Worm (Caenorhabditis elegans): ENCODE measurements around the gene Y57G11B.5.

Gene Y57G11B.5

DNA sequence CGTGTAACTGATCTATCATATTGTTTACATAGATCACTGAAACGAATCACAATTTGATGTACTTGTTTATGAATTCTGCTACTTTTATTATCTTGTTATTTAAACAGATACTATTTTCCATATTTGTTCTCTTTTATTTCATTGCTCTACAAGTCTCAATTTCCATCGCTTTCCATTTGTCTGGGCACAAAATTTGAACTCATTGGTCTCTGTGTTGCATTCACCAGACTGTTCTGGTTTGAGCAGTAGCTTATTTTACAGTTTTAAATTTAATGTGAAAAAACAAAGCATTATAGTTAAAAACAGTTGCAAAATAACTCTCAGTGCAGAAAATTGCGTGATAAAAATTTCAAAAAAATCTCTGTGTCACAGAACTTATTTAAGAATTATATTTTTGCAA, 13.0 kb downstream of the Y57G11B.5 start:
- TF ChIP-seq ceh-30 (tag; optimal IDR thresholded peaks at IDR 0.05) (no peak), T23F11.4 (GFP tag; optimal IDR thresholded peaks at IDR 0.05) (no peak), mec-3 (tag; optimal IDR thresholded peaks at IDR 0.05; ENCODE audit: borderline replicate concordance) (no peak), gmeb-2 (tag; optimal IDR thresholded peaks at IDR 0.05) (no peak), hlh-30 (tag; optimal IDR thresholded peaks at IDR 0.05; ENCODE audit: insufficient read depth) (no peak), C08G9.2 (tag; optimal IDR thresholded peaks at IDR 0.05) (no peak), tbx-2 (tag; optimal IDR thresholded peaks at IDR 0.05) (no peak), sox-4 (tag; optimal IDR thresholded peaks at IDR 0.05) (no peak), pros-1 (tag; optimal IDR thresholded peaks at IDR 0.05) (no peak), hlh-15 (tag; optimal IDR thresholded peaks at IDR 0.05) (no peak), ceh-48 (tag; optimal IDR thresholded peaks at IDR 0.05) (no peak), ref-2 (tag; optimal IDR thresholded peaks at IDR 0.05) (no peak)

DNA sequence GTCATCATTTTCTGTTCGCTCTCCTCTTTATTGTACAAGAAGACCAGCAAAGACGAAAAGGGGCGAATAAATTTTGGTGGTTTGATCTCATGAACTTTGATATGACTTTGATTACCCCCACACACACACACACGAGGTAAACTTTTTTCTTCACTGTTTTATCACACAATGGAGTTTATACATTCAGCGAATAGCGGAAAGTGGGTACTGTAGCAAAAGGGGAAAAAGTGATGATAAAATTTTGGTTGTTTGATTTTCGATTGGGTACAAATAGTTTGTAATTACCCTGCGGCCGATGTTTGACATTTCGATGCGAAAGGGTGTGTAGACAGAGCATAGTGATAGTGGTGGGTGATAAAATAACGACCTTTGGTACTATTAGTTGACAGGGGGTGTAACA, 19.6 kb downstream of the Y57G11B.5 start:
- TF ChIP-seq zip-5 (tag; optimal IDR thresholded peaks at IDR 0.05) (no peak), nfya-1 (tag; optimal IDR thresholded peaks at IDR 0.05) (peak; percentile 41), ceh-30 (tag; optimal IDR thresholded peaks at IDR 0.05) (no peak), hlh-30 (tag; optimal IDR thresholded peaks at IDR 0.05; ENCODE audit: insufficient read depth) (no peak), ceh-34 (tag; optimal IDR thresholded peaks at IDR 0.05) (no peak), dve-1 (tag; optimal IDR thresholded peaks at IDR 0.05) (peak; percentile 48), sox-2 (GFP tag; IDR thresholded peaks at IDR 0.05) (no peak), ztf-16 (tag; optimal IDR thresholded peaks at IDR 0.05) (no peak), elt-2 (tag; optimal IDR thresholded peaks at IDR 0.05) (peak; percentile 95), ceh-31 (tag; optimal IDR thresholded peaks at IDR 0.05) (no peak), ama-1 (optimal IDR thresholded peaks at IDR 0.05) (no peak), pqm-1 (tag; optimal IDR thresholded peaks at IDR 0.05) (peak; percentile 94)

DNA sequence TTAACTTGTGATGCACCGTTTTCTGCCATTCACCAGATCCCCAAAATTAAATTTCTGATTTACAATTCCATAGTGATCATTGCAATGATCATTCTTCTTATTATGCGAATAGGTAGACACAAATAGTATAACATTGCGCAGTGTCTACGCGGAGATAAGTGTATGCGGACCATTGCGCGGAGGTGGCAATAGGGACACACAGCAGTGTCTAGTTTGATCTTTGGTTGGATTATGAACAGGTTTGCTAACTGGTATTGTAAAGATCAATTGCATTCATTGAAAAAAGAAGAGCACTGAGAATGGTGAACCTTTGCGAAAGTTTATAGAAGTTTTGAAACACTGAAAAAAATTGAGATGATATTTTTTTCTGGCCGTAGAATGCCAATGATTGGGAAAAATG, 24.7 kb downstream of the Y57G11B.5 start:
- TF ChIP-seq ztf-16 (tag; optimal IDR thresholded peaks at IDR 0.05) (no peak), fkh-10 (GFP tag; optimal IDR thresholded peaks at IDR 0.05) (no peak), syd-9 (tag; optimal IDR thresholded peaks at IDR 0.05) (no peak), rnt-1 (tag; optimal IDR thresholded peaks at IDR 0.05) (no peak), C38D4.7 (GFP tag; optimal IDR thresholded peaks at IDR 0.05) (no peak), fkh-6 (tag; optimal IDR thresholded peaks at IDR 0.05) (no peak), hlh-15 (tag; optimal IDR thresholded peaks at IDR 0.05) (no peak)

DNA sequence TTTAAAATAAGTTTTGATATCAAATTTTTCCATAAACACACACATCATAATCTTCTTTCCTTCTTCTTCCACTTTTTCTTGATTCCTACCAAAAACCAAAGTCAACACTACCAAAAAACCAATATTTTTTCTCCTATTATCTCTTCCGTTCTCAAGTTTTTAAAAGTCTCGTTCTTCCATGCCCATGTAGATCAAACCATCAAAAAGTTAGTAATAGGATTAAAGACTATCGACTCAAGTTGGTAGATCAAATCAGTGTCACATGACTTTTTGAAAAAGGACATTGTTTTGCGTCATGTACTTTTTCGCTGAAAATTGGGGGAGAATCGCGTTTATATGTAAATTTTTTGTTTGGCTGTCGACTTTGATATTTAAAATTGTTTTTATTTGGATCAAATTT, 28.4 kb downstream of the Y57G11B.5 start:
- TF ChIP-seq ahr-1 (tag; optimal IDR thresholded peaks at IDR 0.05) (no peak), ceh-18 (tag; optimal IDR thresholded peaks at IDR 0.05) (no peak), odd-2 (tag; optimal IDR thresholded peaks at IDR 0.05) (no peak), pat-9 (tag; optimal IDR thresholded peaks at IDR 0.05) (no peak), dve-1 (tag; optimal IDR thresholded peaks at IDR 0.05) (no peak), hlh-6 (tag; optimal IDR thresholded peaks at IDR 0.05) (no peak), che-1 (tag; optimal IDR thresholded peaks at IDR 0.05) (no peak), unc-3 (GFP tag; conservative IDR thresholded peaks at IDR 0.05) (no peak), unc-3 (tag; optimal IDR thresholded peaks at IDR 0.05) (no peak), zip-5 (tag; optimal IDR thresholded peaks at IDR 0.05) (no peak), C38D4.7 (GFP tag; optimal IDR thresholded peaks at IDR 0.05) (no peak), hlh-30 (tag; optimal IDR thresholded peaks at IDR 0.05; ENCODE audit: insufficient read depth) (no peak), F13H6.1 (tag; optimal IDR thresholded peaks at IDR 0.05) (no peak), syd-9 (tag; optimal IDR thresholded peaks at IDR 0.05) (no peak), ref-2 (tag; optimal IDR thresholded peaks at IDR 0.05) (no peak), ceh-22 (tag; optimal IDR thresholded peaks at IDR 0.05) (no peak)
